Worm (Caenorhabditis elegans) whole organism, late embryonic: ENCODE results near the gene F25B3.4.

Source experiments
- C08G9.2 ChIP-seq: sonication (generic microtip); optimal IDR thresholded peaks from 2 replicates; lab custom pipeline; 2016; ENCODE audit warnings: mild to moderate bottlenecking, missing genetic modification characterization, moderate library complexity, missing compliant biosample characterization
- C38D4.7 ChIP-seq: fragments of 200-800 bp; sonication (Bioruptor generic); optimal IDR thresholded peaks from 2 replicates; lab custom pipeline; 2018; ENCODE audit warnings: mild to moderate bottlenecking, missing genetic modification characterization, moderate library complexity, missing compliant biosample characterization
- K02D7.2 ChIP-seq: sonication (generic microtip); optimal IDR thresholded peaks from 2 replicates; lab custom pipeline; 2017; ENCODE audit warnings: mild to moderate bottlenecking, missing genetic modification characterization, missing compliant biosample characterization
- K09A11.1 ChIP-seq: sonication (generic microtip); optimal IDR thresholded peaks from 2 replicates; lab custom pipeline; 2017; ENCODE audit warnings: antibody characterized with exemption, mild to moderate bottlenecking, missing genetic modification characterization, missing compliant biosample characterization; ENCODE audit not compliant: insufficient read depth
- Y22D7AL.16 ChIP-seq: sonication (generic microtip); optimal IDR thresholded peaks from 2 replicates; lab custom pipeline; 2016; ENCODE audit warnings: missing genetic modification characterization, missing compliant biosample characterization
- ceh-14 ChIP-seq: sonication (generic microtip); optimal IDR thresholded peaks from 2 replicates; lab custom pipeline; 2016; ENCODE audit warnings: missing genotype, missing genetic modification characterization, missing compliant biosample characterization
- ceh-18 ChIP-seq: sonication (generic microtip); optimal IDR thresholded peaks from 2 replicates; lab custom pipeline; 2016; ENCODE audit warnings: missing genetic modification characterization, missing compliant biosample characterization
- ceh-2 ChIP-seq: sonication (generic microtip); optimal IDR thresholded peaks from 2 replicates; lab custom pipeline; 2016; ENCODE audit warnings: missing genotype, missing genetic modification characterization, missing compliant biosample characterization
- ceh-22 ChIP-seq: sonication (generic microtip); optimal IDR thresholded peaks from 2 replicates; lab custom pipeline; 2017; ENCODE audit warnings: missing biosample characterization, missing genetic modification characterization
- ceh-30 ChIP-seq: fragments of 150-350 bp; optimal IDR thresholded peaks from 2 replicates; lab custom pipeline; 2014; ENCODE audit warnings: missing biosample characterization, missing genetic modification characterization
- ceh-31 ChIP-seq: sonication (generic microtip); optimal IDR thresholded peaks from 2 replicates; lab custom pipeline; 2016; ENCODE audit warnings: missing genetic modification characterization, missing compliant biosample characterization
- ceh-34 ChIP-seq: sonication (generic microtip); optimal IDR thresholded peaks from 2 replicates; lab custom pipeline; 2016; ENCODE audit warnings: mild to moderate bottlenecking, missing genetic modification characterization, missing compliant biosample characterization
- ceh-48 ChIP-seq: sonication (generic microtip); optimal IDR thresholded peaks from 2 replicates; lab custom pipeline; 2016; ENCODE audit warnings: missing genetic modification characterization, inconsistent platforms, missing compliant biosample characterization
- ceh-6 ChIP-seq: fragments of 200-800 bp; sonication (Bioruptor generic); optimal IDR thresholded peaks from 2 replicates; lab custom pipeline; 2018; ENCODE audit warnings: mild to moderate bottlenecking, missing genetic modification characterization, missing compliant biosample characterization
- ceh-9 ChIP-seq: sonication (generic microtip); optimal IDR thresholded peaks from 2 replicates; lab custom pipeline; 2016; ENCODE audit warnings: mild to moderate bottlenecking, missing genetic modification characterization, inconsistent platforms, missing compliant biosample characterization
- che-1 ChIP-seq: sonication (generic microtip); optimal IDR thresholded peaks from 2 replicates; lab custom pipeline; 2016; ENCODE audit warnings: mild to moderate bottlenecking, missing genetic modification characterization, missing compliant biosample characterization
- dmd-4 ChIP-seq: sonication (generic microtip); optimal IDR thresholded peaks from 2 replicates; lab custom pipeline; 2016; ENCODE audit warnings: borderline replicate concordance, missing genetic modification characterization, missing compliant biosample characterization
- dve-1 ChIP-seq: sonication (generic microtip); optimal IDR thresholded peaks from 2 replicates; lab custom pipeline; 2017; ENCODE audit warnings: antibody characterized with exemption, mild to moderate bottlenecking, missing genetic modification characterization, missing compliant biosample characterization
- elt-2 ChIP-seq: sonication (generic microtip); optimal IDR thresholded peaks from 2 replicates; lab custom pipeline; 2016; ENCODE audit warnings: missing genetic modification reagents, missing genetic modification characterization, missing compliant biosample characterization
- eyg-1 ChIP-seq: sonication (generic microtip); optimal IDR thresholded peaks from 2 replicates; lab custom pipeline; 2016; ENCODE audit warnings: missing genotype, missing genetic modification characterization, missing compliant biosample characterization
- fax-1 ChIP-seq: sonication (generic microtip); optimal IDR thresholded peaks from 2 replicates; lab custom pipeline; 2016; ENCODE audit warnings: missing genotype, missing genetic modification characterization, missing compliant biosample characterization
- fkh-10 ChIP-seq: fragments of 150-350 bp; optimal IDR thresholded peaks from 2 replicates; lab custom pipeline; 2014; ENCODE audit warnings: missing biosample characterization, missing genetic modification reagents, missing genetic modification characterization
- fkh-6 ChIP-seq: sonication (generic microtip); optimal IDR thresholded peaks from 2 replicates; lab custom pipeline; 2016; ENCODE audit warnings: missing genetic modification characterization, missing compliant biosample characterization
- gmeb-2 ChIP-seq: sonication (generic microtip); optimal IDR thresholded peaks from 2 replicates; lab custom pipeline; 2016; ENCODE audit warnings: missing genetic modification characterization, inconsistent platforms, missing compliant biosample characterization
- hlh-15 ChIP-seq: sonication (generic microtip); optimal IDR thresholded peaks from 2 replicates; lab custom pipeline; 2016; ENCODE audit warnings: missing genetic modification characterization, missing compliant biosample characterization
- hlh-6 ChIP-seq: sonication (generic microtip); optimal IDR thresholded peaks from 2 replicates; lab custom pipeline; 2016; ENCODE audit warnings: missing genotype, missing genetic modification characterization, missing compliant biosample characterization
- hlh-8 ChIP-seq: sonication (generic microtip); optimal IDR thresholded peaks from 2 replicates; lab custom pipeline; 2016; ENCODE audit warnings: missing genotype, missing genetic modification characterization, missing compliant biosample characterization
- mec-3 ChIP-seq: sonication (generic microtip); optimal IDR thresholded peaks from 2 replicates; lab custom pipeline; 2016; ENCODE audit warnings: borderline replicate concordance, missing genetic modification characterization, missing compliant biosample characterization
- nfya-1 ChIP-seq: sonication (generic microtip); optimal IDR thresholded peaks from 2 replicates; lab custom pipeline; 2017; ENCODE audit warnings: missing genetic modification characterization, mild to moderate bottlenecking, missing compliant biosample characterization, antibody characterized with exemption, moderate library complexity
- nhr-11 ChIP-seq: fragments of 150-350 bp; optimal IDR thresholded peaks from 2 replicates; lab custom pipeline; 2014; ENCODE audit warnings: missing biosample characterization, missing genetic modification characterization
- nhr-232 ChIP-seq: sonication (generic microtip); optimal IDR thresholded peaks from 2 replicates; lab custom pipeline; 2016; ENCODE audit warnings: missing genetic modification characterization, missing compliant biosample characterization
- pat-9 ChIP-seq: fragments of 200-800 bp; sonication (Bioruptor generic); optimal IDR thresholded peaks from 2 replicates; lab custom pipeline; 2018; ENCODE audit warnings: mild to moderate bottlenecking, missing genetic modification characterization, moderate library complexity, missing compliant biosample characterization
- pax-1 ChIP-seq: fragments of 150-350 bp; optimal IDR thresholded peaks from 2 replicates; lab custom pipeline; 2014; ENCODE audit warnings: missing biosample characterization, missing genetic modification characterization
- pros-1 ChIP-seq: fragments of 150-350 bp; optimal IDR thresholded peaks from 2 replicates; lab custom pipeline; 2014; ENCODE audit warnings: missing biosample characterization, missing genetic modification reagents, missing genetic modification characterization
- ref-2 ChIP-seq: sonication (generic microtip); optimal IDR thresholded peaks from 2 replicates; lab custom pipeline; 2016; ENCODE audit warnings: missing genetic modification characterization, missing compliant biosample characterization
- rnt-1 ChIP-seq: sonication (generic microtip); optimal IDR thresholded peaks from 2 replicates; lab custom pipeline; 2016; ENCODE audit warnings: missing genetic modification characterization, missing compliant biosample characterization
- sdc-2 ChIP-seq: sonication (generic microtip); optimal IDR thresholded peaks from 2 replicates; lab custom pipeline; 2016; ENCODE audit warnings: missing genotype, missing genetic modification characterization, missing compliant biosample characterization
- sox-4 ChIP-seq: sonication (generic microtip); optimal IDR thresholded peaks from 2 replicates; lab custom pipeline; 2017; ENCODE audit warnings: mild to moderate bottlenecking, missing genetic modification characterization, inconsistent platforms, missing compliant biosample characterization
- syd-9 ChIP-seq: sonication (generic microtip); optimal IDR thresholded peaks from 2 replicates; lab custom pipeline; 2016; ENCODE audit warnings: mild to moderate bottlenecking, missing genetic modification characterization, moderate library complexity, missing compliant biosample characterization
- tbx-2 ChIP-seq: sonication (generic microtip); optimal IDR thresholded peaks from 2 replicates; lab custom pipeline; 2016; ENCODE audit warnings: missing genetic modification characterization, missing compliant biosample characterization
- unc-3 ChIP-seq, 2 experiments: fragments of 200-800 bp in 1 of 2; sonication (Bioruptor generic) in 1 of 2; sonication (generic microtip) in 1 of 2; conservative IDR thresholded peaks in 1 of 2; optimal IDR thresholded peaks in 1 of 2; 2 replicates each; pipeline versions ENCODE4 v1.3.6 to Lab custom; 2016 to 2022; ENCODE audit warnings: missing compliant biosample characterization in 2 of 2, missing genetic modification characterization in 2 of 2, missing genetic modification reagents in 1 of 2
- unc-42 ChIP-seq: sonication (generic microtip); optimal IDR thresholded peaks from 2 replicates; lab custom pipeline; 2016; ENCODE audit warnings: missing genotype, missing genetic modification characterization, missing compliant biosample characterization
- unc-86 ChIP-seq: sonication (generic microtip); optimal IDR thresholded peaks from 2 replicates; lab custom pipeline; 2016; ENCODE audit warnings: missing genetic modification characterization, missing compliant biosample characterization
- ztf-16 ChIP-seq: sonication (generic microtip); optimal IDR thresholded peaks from 2 replicates; lab custom pipeline; 2017; ENCODE audit warnings: missing genetic modification characterization, missing compliant biosample characterization

The F25B3.4 gene

DNA sequence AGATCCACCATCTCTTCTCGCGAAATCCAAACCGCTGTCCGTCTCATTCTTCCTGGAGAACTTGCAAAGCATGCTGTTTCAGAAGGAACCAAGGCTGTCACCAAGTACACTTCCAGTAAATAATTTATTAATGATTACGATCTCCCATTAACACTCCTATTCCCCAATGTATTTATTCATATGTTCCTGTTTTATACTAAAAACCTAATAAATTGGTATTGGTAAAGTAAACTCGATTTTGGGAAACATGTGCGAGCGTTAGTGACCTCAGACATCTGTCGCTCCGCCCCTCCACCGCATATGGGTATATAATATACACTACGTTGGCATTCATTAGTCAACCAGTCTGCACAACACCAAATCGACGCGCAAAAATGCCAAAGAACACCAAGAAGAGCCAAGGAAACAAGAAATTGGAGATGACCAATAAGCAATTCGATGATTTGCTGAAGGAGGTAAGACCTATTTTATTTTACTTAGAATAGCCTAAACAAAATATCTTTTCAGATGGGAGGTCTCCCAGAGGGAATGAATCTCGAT, 22.5 kb downstream of the F25B3.4 start, which contains the start of gene C50F4.6:
Gene C50F4.6, plus strand, starts transcription at position 51 of the 540 bp plus-strand sequence.
- no peak for TF ChIP-seq fkh-6
- TF ChIP-seq nfya-1, result peak; percentile 22
- TF ChIP-seq ztf-16 (tag; lab: Kevin White, UChicago), result no peak

- no peak for TF ChIP-seq mec-3 (tag; lab: Kevin White, UChicago)
- no peak for TF ChIP-seq ceh-22 (tag; lab: Kevin White, UChicago)
- peak; percentile 11 for TF ChIP-seq ceh-31 (tag; lab: Kevin White, UChicago)
- no peak for TF ChIP-seq Y22D7AL.16 (tag; lab: Kevin White, UChicago)
- TF ChIP-seq nfya-1, result peak; percentile 39
- no peak for TF ChIP-seq ceh-9 (tag; lab: Kevin White, UChicago)
- no peak for TF ChIP-seq ztf-16 (tag; lab: Kevin White, UChicago)
- TF ChIP-seq ceh-48 (tag; lab: Kevin White, UChicago), result peak; percentile 56
- TF ChIP-seq ceh-34 (tag; lab: Kevin White, UChicago), result no peak
- no peak for TF ChIP-seq hlh-15 (tag; lab: Kevin White, UChicago)
- TF ChIP-seq ceh-6, result no peak
- TF ChIP-seq nhr-232, result no peak
- no peak for TF ChIP-seq nhr-11
- no peak for TF ChIP-seq sdc-2
- no peak for TF ChIP-seq ceh-18 (tag; lab: Kevin White, UChicago)
- TF ChIP-seq ceh-2 (tag; lab: Kevin White, UChicago), result no peak
- no peak for TF ChIP-seq ceh-30 (tag; lab: Kevin White, UChicago)
- TF ChIP-seq eyg-1 (tag; lab: Kevin White, UChicago), result no peak
- no peak for TF ChIP-seq fkh-10 (GFP tag; lab: Kevin White, UChicago)
- peak; percentile 6 for TF ChIP-seq dve-1
- no peak for TF ChIP-seq dmd-4 (tag; lab: Kevin White, UChicago)
- no peak for TF ChIP-seq gmeb-2 (tag; lab: Kevin White, UChicago)
- TF ChIP-seq syd-9, result no peak
- TF ChIP-seq fax-1 (tag; lab: Kevin White, UChicago), result no peak
- peak; percentile 11 for TF ChIP-seq rnt-1 (tag; lab: Kevin White, UChicago)
- TF ChIP-seq C38D4.7, result no peak
- TF ChIP-seq unc-86, result no peak
- TF ChIP-seq, all 69 proteins: peak for 5
These were observed 23.3 kb downstream of the F25B3.4 start, which contains the start of the genes his-35 and his-41 for ce11 chrV:9545238-9545709. his-35 (minus strand) TSS chrV:9545288. his-41 (plus strand) TSS chrV:9545536.

- TF ChIP-seq ceh-18 (tag; lab: Kevin White, UChicago), result peak; percentile 31
- peak; percentile 16 for TF ChIP-seq K02D7.2 (tag; lab: Kevin White, UChicago)
- peak; percentile 22 for TF ChIP-seq sox-4 (tag; lab: Kevin White, UChicago)
- TF ChIP-seq unc-3 (GFP tag; conservative IDR thresholded peaks at IDR 0.05; lab: Robert Waterston, UW), result 0 out of 2 replicates have a peak, but pooled peaks have one; percentile 6
- no peak for TF ChIP-seq unc-3 (tag; optimal IDR thresholded peaks at IDR 0.05; lab: Kevin White, UChicago)
- TF ChIP-seq fkh-6, result no peak
- peak; percentile 50 for TF ChIP-seq ceh-14 (tag; lab: Kevin White, UChicago)
- peak; percentile 21 for TF ChIP-seq pax-1 (tag; lab: Kevin White, UChicago)
- no peak for TF ChIP-seq C08G9.2 (tag; lab: Kevin White, UChicago)
- TF ChIP-seq ceh-31 (tag; lab: Kevin White, UChicago), result peak; percentile 42
- peak; percentile 69 for TF ChIP-seq nfya-1
- TF ChIP-seq elt-2 (tag; lab: Kevin White, UChicago), result peak; percentile 50
- no peak for TF ChIP-seq hlh-8
- TF ChIP-seq K09A11.1 (tag; lab: Kevin White, UChicago), result peak; percentile 62
- peak; percentile 2 for TF ChIP-seq che-1 (tag; lab: Kevin White, UChicago)
- no peak for TF ChIP-seq dmd-4 (tag; lab: Kevin White, UChicago)
- TF ChIP-seq ceh-34 (tag; lab: Kevin White, UChicago), result peak; percentile 14
- TF ChIP-seq nhr-11, result no peak
- TF ChIP-seq pros-1 (tag; lab: Kevin White, UChicago), result no peak
- peak; percentile 25 for TF ChIP-seq unc-86
- peak; percentile 31 for TF ChIP-seq pat-9 (tag; lab: Kevin White, UChicago)
- TF ChIP-seq tbx-2 (tag; lab: Kevin White, UChicago), result peak; percentile 73
- peak; percentile 25 for TF ChIP-seq unc-42 (tag; lab: Kevin White, UChicago)
- TF ChIP-seq ref-2 (tag; lab: Kevin White, UChicago), result peak; percentile 7
- TF ChIP-seq hlh-6, result no peak
- TF ChIP-seq ceh-2 (tag; lab: Kevin White, UChicago), result peak; percentile 6
- no peak for TF ChIP-seq fax-1 (tag; lab: Kevin White, UChicago)
- TF ChIP-seq, all 69 proteins: peak for 18
These were observed 24.4 kb downstream of the F25B3.4 start, which contains the start of gene mdf-1 for ce11 chrV:9544176-9544632. mdf-1 (minus strand) TSS chrV:9544226.
